Fruit fly (Drosophila melanogaster): ENCODE measurements around the gene CG10681.

DNA sequence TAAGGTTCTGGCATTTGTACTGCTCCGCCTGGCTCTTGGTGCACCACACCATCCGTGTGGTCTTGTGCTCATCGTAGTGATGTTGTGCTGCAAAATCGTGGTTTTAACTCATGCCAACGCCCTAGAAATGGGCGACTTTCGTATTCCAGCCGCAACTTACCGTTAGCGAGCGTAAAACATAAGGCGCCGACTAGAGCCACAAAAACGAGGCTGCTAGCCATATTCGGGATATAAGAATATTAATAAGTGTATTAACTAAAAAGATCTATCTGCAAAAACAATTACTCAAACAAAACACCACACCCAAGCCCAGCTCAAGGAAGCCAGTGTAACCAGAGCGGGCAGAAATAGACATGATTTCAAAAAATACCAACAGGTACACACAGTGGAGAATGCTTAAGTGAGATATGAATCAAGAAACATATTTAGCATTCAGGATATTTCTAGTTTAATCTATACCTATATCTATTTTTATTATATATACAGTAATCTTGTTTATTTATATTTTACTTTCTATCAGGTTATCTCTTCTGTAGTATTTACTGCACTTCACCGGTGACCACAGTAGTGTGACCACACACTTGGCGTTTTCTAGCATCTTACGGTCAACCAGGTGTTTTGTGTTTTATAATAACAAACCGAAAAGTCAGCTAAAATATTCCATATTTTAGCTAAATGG is 32.2 kb downstream of the CG10681 start, which contains the start of the genes Tsf2 and CG34242:
- TF ChIP-seq jigr1 (GFP tag; IDR thresholded peaks at IDR 0.05) (peak; percentile 59; the same call in 2 of the 3 replicates), CG18599 (GFP tag; optimal IDR thresholded peaks at IDR 0.05) (no peak), CG13775 (GFP tag; optimal IDR thresholded peaks at IDR 0.05) (peak; percentile 32), CG17612 (GFP tag; IDR thresholded peaks at IDR 0.05) (peak; percentile 55)
